Worm (Caenorhabditis elegans): Measurements from ENCODE around the gene srh-284.
A peak's percentile ranks its signal among the peaks of the same experiment; 100 is the strongest.

Gene srh-284

DNA sequence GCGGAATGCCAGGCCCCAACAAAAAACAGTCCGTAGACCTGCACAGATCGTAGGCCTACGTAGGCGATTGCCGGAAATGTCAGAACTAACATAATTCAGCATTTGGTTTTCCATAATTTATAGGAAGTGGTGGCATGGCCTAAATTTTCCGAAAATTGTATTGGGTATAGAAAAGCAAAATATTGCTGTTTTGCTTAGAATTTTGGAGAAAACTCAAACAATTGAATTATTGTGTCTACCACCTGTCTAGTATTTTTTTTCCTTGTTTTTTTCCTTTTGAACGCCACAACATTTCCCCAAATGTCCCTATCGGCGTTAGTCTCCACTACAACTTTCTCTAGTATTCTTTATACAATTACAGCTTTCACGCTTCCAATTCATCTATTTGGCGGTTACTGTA is at the start of gene srh-284:
Gene srh-284, plus strand, starts transcription at position 301 of the 400 bp plus-strand sequence.
- TF ChIP-seq mdl-1 (tag; optimal IDR thresholded peaks at IDR 0.05) (no peak), ceh-16 (tag; optimal IDR thresholded peaks at IDR 0.05) (no peak), pqm-1 (tag; optimal IDR thresholded peaks at IDR 0.05) (no peak), R02D3.7 (tag; optimal IDR thresholded peaks at IDR 0.05) (no peak), nhr-43 (tag; optimal IDR thresholded peaks at IDR 0.05; ENCODE audit: poor library complexity, severe bottlenecking) (no peak), egl-27 (tag; optimal IDR thresholded peaks at IDR 0.05) (no peak), elt-1 (tag; optimal IDR thresholded peaks at IDR 0.05) (no peak), fos-1 (tag; optimal IDR thresholded peaks at IDR 0.05) (no peak), ztf-11 (tag; optimal IDR thresholded peaks at IDR 0.05) (no peak), hmg-11 (tag; optimal IDR thresholded peaks at IDR 0.05) (no peak), nhr-237 (tag; optimal IDR thresholded peaks at IDR 0.05) (no peak), ztf-4 (tag; optimal IDR thresholded peaks at IDR 0.05) (no peak), sea-2 (GFP tag; optimal IDR thresholded peaks at IDR 0.05) (no peak), nfya-1 (tag; optimal IDR thresholded peaks at IDR 0.05; ENCODE audit: insufficient read depth) (no peak), tbx-2 (tag; optimal IDR thresholded peaks at IDR 0.05) (no peak), nhr-12 (tag; optimal IDR thresholded peaks at IDR 0.05) (no peak), egl-5 (tag; optimal IDR thresholded peaks at IDR 0.05) (no peak), nhr-23 (tag; optimal IDR thresholded peaks at IDR 0.05) (no peak)

DNA sequence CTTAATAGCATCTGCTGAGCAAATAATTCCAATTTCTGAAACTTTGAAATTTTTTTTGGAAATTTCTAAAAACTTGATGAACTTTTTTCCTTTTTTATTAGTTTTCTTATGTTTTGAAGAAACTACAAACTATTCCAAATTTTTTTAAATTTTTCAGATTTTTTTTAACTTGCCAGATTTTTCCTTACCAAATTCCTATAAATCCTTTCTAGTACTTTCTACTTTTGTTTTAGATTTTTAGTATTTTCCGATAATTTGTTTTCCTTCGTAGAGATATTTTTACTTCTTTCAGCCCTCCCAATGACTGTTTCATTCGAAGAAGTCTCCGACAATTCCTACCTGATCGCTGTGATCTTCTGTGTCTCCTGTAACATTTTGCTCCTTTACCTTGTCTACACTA is 48.7 kb upstream of the srh-284 start, which contains the start of gene str-77:
Gene str-77, plus strand, starts transcription at position 301 of the 400 bp plus-strand sequence.
- TF ChIP-seq nhr-67 (tag; optimal IDR thresholded peaks at IDR 0.05) (no peak), tbx-2 (tag; optimal IDR thresholded peaks at IDR 0.05) (no peak), elt-3 (tag; optimal IDR thresholded peaks at IDR 0.05) (no peak), nhr-77 (tag; optimal IDR thresholded peaks at IDR 0.05) (no peak), egl-27 (tag; optimal IDR thresholded peaks at IDR 0.05) (no peak), ceh-16 (tag; optimal IDR thresholded peaks at IDR 0.05) (no peak), unc-39 (tag; optimal IDR thresholded peaks at IDR 0.05) (no peak), daf-12 (tag; optimal IDR thresholded peaks at IDR 0.05) (no peak), aly-2 (tag; optimal IDR thresholded peaks at IDR 0.05) (no peak)

DNA sequence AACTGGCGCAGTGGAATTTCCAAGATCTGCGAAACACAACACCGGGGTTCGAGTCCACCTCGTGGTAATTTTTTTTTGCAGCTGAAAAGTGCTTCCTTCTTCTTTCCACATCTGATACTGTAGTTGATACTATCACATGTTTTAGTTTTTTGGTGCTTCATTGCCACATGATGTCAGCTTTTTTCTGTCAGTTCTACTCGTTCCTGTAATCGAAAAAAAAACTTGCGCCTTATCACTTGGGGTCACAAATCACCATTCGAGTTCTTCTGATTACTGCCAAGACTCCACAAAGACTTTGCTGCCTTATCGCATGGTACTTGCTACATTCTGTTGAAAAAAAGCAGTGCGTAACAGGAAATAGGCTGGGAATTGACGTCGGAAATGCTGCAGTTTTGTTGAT is 45.6 kb upstream of the srh-284 start:
- TF ChIP-seq fos-1 (tag; optimal IDR thresholded peaks at IDR 0.05) (no peak), egl-27 (tag; optimal IDR thresholded peaks at IDR 0.05) (peak; percentile 35), mdl-1 (tag; optimal IDR thresholded peaks at IDR 0.05) (no peak), pha-4 (tag; optimal IDR thresholded peaks at IDR 0.05) (peak; percentile 47), aly-2 (tag; optimal IDR thresholded peaks at IDR 0.05) (no peak), ama-1 (optimal IDR thresholded peaks at IDR 0.05) (no peak), eor-1 (tag; optimal IDR thresholded peaks at IDR 0.05) (no peak), daf-12 (tag; optimal IDR thresholded peaks at IDR 0.05) (no peak), nhr-12 (tag; optimal IDR thresholded peaks at IDR 0.05) (no peak), zag-1 (tag; optimal IDR thresholded peaks at IDR 0.05) (no peak), nhr-28 (tag; optimal IDR thresholded peaks at IDR 0.05) (no peak), mml-1 (tag; optimal IDR thresholded peaks at IDR 0.05) (no peak), ceh-16 (tag; optimal IDR thresholded peaks at IDR 0.05) (no peak), nhr-43 (tag; optimal IDR thresholded peaks at IDR 0.05; ENCODE audit: poor library complexity, severe bottlenecking) (no peak), elt-2 (tag; optimal IDR thresholded peaks at IDR 0.05) (peak; percentile 99), sea-2 (GFP tag; optimal IDR thresholded peaks at IDR 0.05) (no peak), lin-15B (tag; optimal IDR thresholded peaks at IDR 0.05) (no peak), lin-39 (tag; optimal IDR thresholded peaks at IDR 0.05) (no peak), ceh-9 (tag; optimal IDR thresholded peaks at IDR 0.05) (no peak), snpc-4 (tag; optimal IDR thresholded peaks at IDR 0.05) (no peak), elt-3 (tag; optimal IDR thresholded peaks at IDR 0.05) (no peak), unc-39 (tag; optimal IDR thresholded peaks at IDR 0.05) (no peak), fkh-2 (tag; optimal IDR thresholded peaks at IDR 0.05) (no peak), pqm-1 (tag; optimal IDR thresholded peaks at IDR 0.05) (peak; percentile 98), nhr-23 (tag; optimal IDR thresholded peaks at IDR 0.05) (no peak), ceh-28 (tag; optimal IDR thresholded peaks at IDR 0.05) (peak; percentile 19), elt-1 (tag; optimal IDR thresholded peaks at IDR 0.05) (no peak), fkh-10 (GFP tag; optimal IDR thresholded peaks at IDR 0.05) (no peak), ztf-4 (tag; optimal IDR thresholded peaks at IDR 0.05) (no peak), unc-62 (GFP tag; optimal IDR thresholded peaks at IDR 0.05) (no peak), tbx-2 (tag; optimal IDR thresholded peaks at IDR 0.05) (no peak), jun-1 (tag; optimal IDR thresholded peaks at IDR 0.05) (peak; percentile 84), R02D3.7 (tag; optimal IDR thresholded peaks at IDR 0.05) (no peak), skn-1 (tag; optimal IDR thresholded peaks at IDR 0.05) (no peak), hmg-11 (tag; optimal IDR thresholded peaks at IDR 0.05) (no peak), nhr-11 (tag; optimal IDR thresholded peaks at IDR 0.05) (no peak), nhr-25 (tag; optimal IDR thresholded peaks at IDR 0.05) (no peak), nhr-77 (tag; optimal IDR thresholded peaks at IDR 0.05) (no peak)
